Worm (Caenorhabditis elegans) whole organism, early embryonic: ENCODE measurements around the gene R08D7.4.

Source experiments
- F13C5.2 ChIP-seq: sonication (generic microtip); optimal IDR thresholded peaks from 2 replicates; lab custom pipeline; 2017; ENCODE audit warnings: mild to moderate bottlenecking, missing genetic modification characterization, inconsistent platforms, missing compliant biosample characterization
- aly-1 ChIP-seq: sonication (generic microtip); optimal IDR thresholded peaks from 2 replicates; lab custom pipeline; 2016; ENCODE audit warnings: missing genetic modification characterization, missing compliant biosample characterization
- ama-1 ChIP-seq: fragments of 150-350 bp; optimal IDR thresholded peaks from 2 replicates; lab custom pipeline; 2014
- ceh-13 ChIP-seq: fragments of 200-800 bp; sonication (Bioruptor generic); optimal IDR thresholded peaks from 2 replicates; lab custom pipeline; 2018; ENCODE audit warnings: mild to moderate bottlenecking, missing genetic modification characterization, missing compliant biosample characterization
- ets-7 ChIP-seq: sonication (generic microtip); optimal IDR thresholded peaks from 2 replicates; lab custom pipeline; 2016; ENCODE audit warnings: missing genotype, missing genetic modification characterization, missing compliant biosample characterization
- flt-1 ChIP-seq: fragments of 200-800 bp; sonication (Bioruptor generic); IDR thresholded peaks from 2 replicates; pipeline ENCODE4 v1.3.6; 2022; ENCODE audit warnings: missing genetic modification characterization, missing compliant biosample characterization
- pes-1 ChIP-seq: fragments of 200-800 bp; sonication (Bioruptor generic); IDR thresholded peaks from 2 replicates; pipeline ENCODE4 v1.3.6; 2022; ENCODE audit warnings: missing genetic modification reagents, missing genetic modification characterization, missing compliant biosample characterization
- scrt-1 ChIP-seq: fragments of 200-800 bp; sonication (Bioruptor generic); IDR thresholded peaks from 2 replicates; pipeline ENCODE4 v1.3.6; 2022; ENCODE audit warnings: missing genetic modification characterization, missing compliant biosample characterization
- sea-1 ChIP-seq: fragments of 200-800 bp; sonication (Bioruptor generic); conservative IDR thresholded peaks from 2 replicates; pipeline ENCODE4 v1.3.6; 2022; ENCODE audit warnings: missing genetic modification characterization, missing compliant biosample characterization
- tbx-11 ChIP-seq: fragments of 200-800 bp; sonication (Bioruptor generic); IDR thresholded peaks from 2 replicates; pipeline ENCODE4 v1.3.6; 2022; ENCODE audit warnings: missing genetic modification characterization, missing compliant biosample characterization
- tra-4 ChIP-seq: sonication (generic microtip); optimal IDR thresholded peaks from 2 replicates; lab custom pipeline; 2017; ENCODE audit warnings: missing genetic modification characterization, missing compliant biosample characterization

DNA sequence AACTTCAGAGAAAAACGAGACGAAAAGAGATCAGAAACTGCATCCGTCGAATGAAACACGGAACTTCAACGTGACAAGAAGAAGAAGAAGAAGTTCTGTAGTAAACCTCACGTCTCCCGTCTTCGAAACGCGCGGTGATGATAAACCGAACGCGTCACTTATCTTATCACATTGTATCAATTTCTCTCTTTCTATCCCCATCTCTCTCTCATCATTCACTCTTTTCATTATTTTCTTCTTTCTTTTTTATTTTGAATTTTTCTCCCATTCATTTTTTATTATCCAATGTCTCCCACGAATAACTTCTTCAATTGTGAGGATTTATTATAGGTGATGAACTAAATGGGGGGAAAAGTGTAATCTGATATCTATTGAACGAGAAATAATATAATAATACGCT lies 15.2 kb downstream of the R08D7.4 start:
- no peak for TF ChIP-seq flt-1
- no peak for TF ChIP-seq ets-7 (tag; lab: Kevin White, UChicago)
- TF ChIP-seq F13C5.2 = no peak
- no peak for TF ChIP-seq tra-4 (tag; lab: Kevin White, UChicago)
- no peak for TF ChIP-seq tbx-11 (GFP tag; lab: Robert Waterston, UW)
- TF ChIP-seq sea-1 (GFP tag; lab: Robert Waterston, UW) = no peak
- TF ChIP-seq pes-1 (GFP tag; lab: Robert Waterston, UW) = no peak
- no peak for TF ChIP-seq ceh-13 (GFP tag; lab: Kevin White, UChicago)
- no peak for TF ChIP-seq aly-1
- TF ChIP-seq ama-1 = no peak
- TF ChIP-seq scrt-1 = no peak
